Worm (Caenorhabditis elegans): ENCODE results near the gene mrck-1.

Gene mrck-1

ce11 chrV:6227326-6228246 lies 39.5 kb downstream of the mrck-1 start:
- TF ChIP-seq cnd-1 (tag; optimal IDR thresholded peaks at IDR 0.05) = peak; percentile 3
- TF ChIP-seq zip-8 (tag; optimal IDR thresholded peaks at IDR 0.05) = no peak
- TF ChIP-seq lsy-2 (tag; optimal IDR thresholded peaks at IDR 0.05) = peak; percentile 63
- peak; percentile 12 for TF ChIP-seq elt-3 (tag; optimal IDR thresholded peaks at IDR 0.05)
- TF ChIP-seq mab-5 (tag; optimal IDR thresholded peaks at IDR 0.05) = no peak
- peak; percentile 8 for TF ChIP-seq sem-2 (GFP tag; optimal IDR thresholded peaks at IDR 0.05)
- peak; percentile 35 for TF ChIP-seq blmp-1 (tag; optimal IDR thresholded peaks at IDR 0.05)
- peak; percentile 62 for TF ChIP-seq lin-13 (tag; optimal IDR thresholded peaks at IDR 0.05)
- TF ChIP-seq hlh-1 (tag; optimal IDR thresholded peaks at IDR 0.05) = peak; percentile 36
- TF ChIP-seq mep-1 (tag; optimal IDR thresholded peaks at IDR 0.05) = peak; percentile 71
- peak; percentile 89 for TF ChIP-seq ham-2 (GFP tag; optimal IDR thresholded peaks at IDR 0.05)
- no peak for TF ChIP-seq unc-39 (tag; optimal IDR thresholded peaks at IDR 0.05)
- TF ChIP-seq drap-1 (GFP tag; optimal IDR thresholded peaks at IDR 0.05) = peak; percentile 67
- no peak for TF ChIP-seq ceh-83 (GFP tag; optimal IDR thresholded peaks at IDR 0.05)
- TF ChIP-seq nhr-76 (tag; optimal IDR thresholded peaks at IDR 0.05) = no peak
- TF ChIP-seq ceh-39 (tag; optimal IDR thresholded peaks at IDR 0.05) = peak; percentile 40
- no peak for TF ChIP-seq snpc-4 (tag; optimal IDR thresholded peaks at IDR 0.05)
- peak; percentile 82 for TF ChIP-seq nhr-12 (tag; optimal IDR thresholded peaks at IDR 0.05)
- TF ChIP-seq nhr-2 (tag; optimal IDR thresholded peaks at IDR 0.05) = no peak
- peak; percentile 64 for TF ChIP-seq M03D4.4 (tag; optimal IDR thresholded peaks at IDR 0.05)
- TF ChIP-seq elt-1 (tag; optimal IDR thresholded peaks at IDR 0.05; ENCODE audit: borderline replicate concordance, insufficient read depth) = no peak
- no peak for TF ChIP-seq ceh-43 (GFP tag; optimal IDR thresholded peaks at IDR 0.05)
- peak; percentile 83 for TF ChIP-seq mls-2 (tag; optimal IDR thresholded peaks at IDR 0.05)
- no peak for TF ChIP-seq nhr-28 (tag; optimal IDR thresholded peaks at IDR 0.05)
- peak; percentile 95 for TF ChIP-seq unc-120 (tag; optimal IDR thresholded peaks at IDR 0.05; ENCODE audit: poor library complexity, severe bottlenecking)
- TF ChIP-seq unc-62 (GFP tag; optimal IDR thresholded peaks at IDR 0.05) = peak; percentile 87
- TF ChIP-seq tbx-8 (GFP tag; optimal IDR thresholded peaks at IDR 0.05) = peak; percentile 71
- TF ChIP-seq nhr-237 (tag; optimal IDR thresholded peaks at IDR 0.05) = peak; percentile 61
- TF ChIP-seq ces-1 (GFP tag; optimal IDR thresholded peaks at IDR 0.05) = peak; percentile 73
- TF ChIP-seq sptf-1 (tag; optimal IDR thresholded peaks at IDR 0.05) = peak; percentile 81
- peak; percentile 90 for TF ChIP-seq pha-4 (tag; optimal IDR thresholded peaks at IDR 0.05)
- no peak for TF ChIP-seq lin-32 (GFP tag; optimal IDR thresholded peaks at IDR 0.05)
- peak; percentile 66 for TF ChIP-seq ztf-11 (tag; optimal IDR thresholded peaks at IDR 0.05)
- peak; percentile 24 for TF ChIP-seq bed-3 (GFP tag; optimal IDR thresholded peaks at IDR 0.05)
- no peak for TF ChIP-seq flh-1 (GFP tag; optimal IDR thresholded peaks at IDR 0.05)

ce11 chrV:6226530-6227125 lies 40.5 kb downstream of the mrck-1 start, which contains the start of gene W06H8.6:
W06H8.6 (minus strand) TSS chrV:6227010.
- no peak for TF ChIP-seq mab-5 (tag; optimal IDR thresholded peaks at IDR 0.05)
- no peak for TF ChIP-seq ceh-43 (GFP tag; optimal IDR thresholded peaks at IDR 0.05)
- TF ChIP-seq unc-62 (GFP tag; optimal IDR thresholded peaks at IDR 0.05) = no peak
- no peak for TF ChIP-seq nhr-2 (tag; optimal IDR thresholded peaks at IDR 0.05)
- no peak for TF ChIP-seq sptf-1 (tag; optimal IDR thresholded peaks at IDR 0.05)

- TF ChIP-seq pha-4 (tag; optimal IDR thresholded peaks at IDR 0.05) = no peak
- TF ChIP-seq nhr-237 (tag; optimal IDR thresholded peaks at IDR 0.05) = no peak
- peak; percentile 27 for TF ChIP-seq ces-1 (GFP tag; optimal IDR thresholded peaks at IDR 0.05)
Measured at ce11 chrV:6225745-6226528, 41.1 kb downstream of the mrck-1 start.
